Worm (Caenorhabditis elegans) whole organism, young adult: ENCODE measurements around the gene Y59H11AM.1.

Experiments used
- B0336.3 ChIP-seq: fragments of 200-800 bp; sonication (Bioruptor generic); IDR thresholded peaks from 2 replicates; pipeline ENCODE4 v1.3.6; 2022; ENCODE audit warnings: missing genetic modification characterization, missing compliant biosample characterization
- D2030.7 ChIP-seq: fragments of 200-800 bp; sonication (Bioruptor generic); IDR thresholded peaks from 2 replicates; pipeline ENCODE4 v1.3.6; 2022; ENCODE audit warnings: missing genetic modification reagents, missing genetic modification characterization, missing compliant biosample characterization
- F22D6.2 ChIP-seq: sonication (generic microtip); optimal IDR thresholded peaks from 2 replicates; lab custom pipeline; 2016; ENCODE audit warnings: mild to moderate bottlenecking, missing genetic modification characterization, missing compliant biosample characterization
- F39B2.1 ChIP-seq: fragments of 200-800 bp; sonication (Bioruptor generic); IDR thresholded peaks from 2 replicates; pipeline ENCODE4 v1.3.6; 2022; ENCODE audit warnings: missing genetic modification reagents, missing genetic modification characterization, missing compliant biosample characterization
- F52B5.7 ChIP-seq: sonication (generic microtip); optimal IDR thresholded peaks from 2 replicates; lab custom pipeline; 2016; ENCODE audit warnings: mild to moderate bottlenecking, missing genetic modification characterization, missing compliant biosample characterization
- F57A8.1 ChIP-seq: fragments of 200-800 bp; sonication (Bioruptor generic); optimal IDR thresholded peaks from 2 replicates; lab custom pipeline; 2018; ENCODE audit warnings: mild to moderate bottlenecking, missing genetic modification characterization, moderate library complexity, missing compliant biosample characterization
- F57C9.4 ChIP-seq: sonication (generic microtip); optimal IDR thresholded peaks from 2 replicates; lab custom pipeline; 2017; ENCODE audit warnings: mild to moderate bottlenecking, missing genetic modification characterization, missing compliant biosample characterization
- Y56A3A.18 ChIP-seq: fragments of 200-800 bp; sonication (Bioruptor generic); IDR thresholded peaks from 2 replicates; pipeline ENCODE4 v1.3.6; 2022; ENCODE audit warnings: missing genetic modification reagents, missing genetic modification characterization, missing compliant biosample characterization
- Y79H2A.3 ChIP-seq: fragments of 200-800 bp; sonication (Bioruptor generic); conservative IDR thresholded peaks from 2 replicates; pipeline ENCODE4 v1.3.6; 2022; ENCODE audit warnings: missing genetic modification reagents, missing genetic modification characterization, missing compliant biosample characterization
- Y95B8A.8 ChIP-seq: fragments of 200-800 bp; sonication (Bioruptor generic); IDR thresholded peaks from 2 replicates; pipeline ENCODE4 v1.3.6; 2022; ENCODE audit warnings: missing genetic modification reagents, missing genetic modification characterization, missing compliant biosample characterization
- ZK185.1 ChIP-seq: sonication (generic microtip); optimal IDR thresholded peaks from 2 replicates; lab custom pipeline; 2016; ENCODE audit warnings: mild to moderate bottlenecking, missing genetic modification characterization, missing compliant biosample characterization; ENCODE audit not compliant: poor library complexity, severe bottlenecking
- akir-1 ChIP-seq: fragments of 200-800 bp; sonication (Bioruptor generic); optimal IDR thresholded peaks from 2 replicates; lab custom pipeline; 2018; ENCODE audit warnings: mild to moderate bottlenecking, missing genetic modification characterization, moderate library complexity, missing compliant biosample characterization
- bed-1 ChIP-seq: fragments of 200-800 bp; sonication (Bioruptor generic); IDR thresholded peaks from 2 replicates; pipeline ENCODE4 v1.3.6; 2022; ENCODE audit warnings: missing genetic modification reagents, missing genetic modification characterization, missing compliant biosample characterization
- bed-2 ChIP-seq: fragments of 200-800 bp; sonication (Bioruptor generic); IDR thresholded peaks from 2 replicates; pipeline ENCODE4 v1.3.6; 2022; ENCODE audit warnings: missing genetic modification reagents, missing genetic modification characterization, missing compliant biosample characterization
- cebp-1 ChIP-seq, 2 experiments: fragments of 200-800 bp in 1 of 2; sonication (Bioruptor generic) in 1 of 2; sonication (generic microtip) in 1 of 2; IDR thresholded peaks in 1 of 2; optimal IDR thresholded peaks in 1 of 2; 2 replicates each; pipeline versions ENCODE4 v1.3.6 to Lab custom; 2017 to 2022; ENCODE audit warnings: missing compliant biosample characterization in 2 of 2, missing genetic modification characterization in 2 of 2, mild to moderate bottlenecking in 1 of 2, missing genetic modification reagents in 1 of 2, moderate library complexity in 1 of 2
- cebp-2 ChIP-seq: fragments of 200-800 bp; sonication (Bioruptor generic); IDR thresholded peaks from 2 replicates; pipeline ENCODE4 v1.3.6; 2022; ENCODE audit warnings: missing genetic modification characterization, missing compliant biosample characterization
- ceh-100 ChIP-seq: fragments of 200-800 bp; sonication (Bioruptor generic); IDR thresholded peaks from 2 replicates; pipeline ENCODE4 v1.3.6; 2022; ENCODE audit warnings: missing genetic modification reagents, missing genetic modification characterization, missing compliant biosample characterization
- ceh-58 ChIP-seq: fragments of 200-800 bp; sonication (Bioruptor generic); IDR thresholded peaks from 2 replicates; pipeline ENCODE4 v1.3.6; 2022; ENCODE audit warnings: missing genetic modification characterization, missing compliant biosample characterization
- ceh-79 ChIP-seq: sonication (generic microtip); optimal IDR thresholded peaks from 2 replicates; lab custom pipeline; 2017; ENCODE audit warnings: mild to moderate bottlenecking, missing genetic modification characterization, missing compliant biosample characterization
- ceh-91 ChIP-seq: fragments of 200-800 bp; sonication (Bioruptor generic); IDR thresholded peaks from 2 replicates; pipeline ENCODE4 v1.3.6; 2022; ENCODE audit warnings: missing genetic modification reagents, missing genetic modification characterization, missing compliant biosample characterization
- chd-7 ChIP-seq: sonication (generic microtip); optimal IDR thresholded peaks from 2 replicates; lab custom pipeline; 2016; ENCODE audit warnings: mild to moderate bottlenecking, missing genetic modification characterization, moderate library complexity, missing compliant biosample characterization
- dox-1 ChIP-seq: fragments of 200-800 bp; sonication (Bioruptor generic); IDR thresholded peaks from 2 replicates; pipeline ENCODE4 v1.3.6; 2022; ENCODE audit warnings: missing genetic modification reagents, missing genetic modification characterization, missing compliant biosample characterization
- egl-44 ChIP-seq: fragments of 200-800 bp; sonication (Bioruptor generic); IDR thresholded peaks from 2 replicates; pipeline ENCODE4 v1.3.6; 2022; ENCODE audit warnings: missing genetic modification reagents, missing genetic modification characterization, missing compliant biosample characterization
- fkh-3 ChIP-seq: sonication (generic microtip); optimal IDR thresholded peaks from 2 replicates; lab custom pipeline; 2016; ENCODE audit warnings: mild to moderate bottlenecking, missing genetic modification characterization, missing compliant biosample characterization
- him-1 ChIP-seq: sonication (generic microtip); optimal IDR thresholded peaks from 2 replicates; lab custom pipeline; 2016; ENCODE audit warnings: missing genotype, missing genetic modification reagents, missing genetic modification characterization, missing compliant biosample characterization
- hmg-1.2 ChIP-seq: fragments of 200-800 bp; sonication (Bioruptor generic); IDR thresholded peaks from 2 replicates; pipeline ENCODE4 v1.3.6; 2022; ENCODE audit warnings: missing genetic modification reagents, missing genetic modification characterization, missing compliant biosample characterization
- lag-1 ChIP-seq: fragments of 200-800 bp; sonication (Bioruptor generic); IDR thresholded peaks from 2 replicates; pipeline ENCODE4 v1.3.6; 2022; ENCODE audit warnings: missing genetic modification reagents, missing genetic modification characterization, missing compliant biosample characterization
- let-526 ChIP-seq: fragments of 200-800 bp; sonication (Bioruptor generic); IDR thresholded peaks from 2 replicates; pipeline ENCODE4 v1.3.6; 2022; ENCODE audit warnings: missing genetic modification reagents, missing genetic modification characterization, missing compliant biosample characterization
- let-607 ChIP-seq, 2 experiments: fragments of 200-800 bp in 1 of 2; sonication (Bioruptor generic) in 1 of 2; sonication (generic microtip) in 1 of 2; optimal IDR thresholded peaks; 2 replicates each; lab custom pipeline; 2016 to 2018; ENCODE audit warnings: mild to moderate bottlenecking in 2 of 2, missing compliant biosample characterization in 2 of 2, missing genetic modification characterization in 2 of 2, moderate library complexity in 2 of 2, missing genotype in 1 of 2
- lir-1 ChIP-seq: fragments of 200-800 bp; sonication (Bioruptor generic); conservative IDR thresholded peaks from 2 replicates; pipeline ENCODE4 v1.3.6; 2022; ENCODE audit warnings: missing genetic modification reagents, missing genetic modification characterization, missing compliant biosample characterization
- mes-4 ChIP-seq: sonication (generic microtip); optimal IDR thresholded peaks from 2 replicates; lab custom pipeline; 2016; ENCODE audit warnings: missing genotype, missing genetic modification characterization, missing compliant biosample characterization
- nfya-1 ChIP-seq: sonication (generic microtip); optimal IDR thresholded peaks from 2 replicates; lab custom pipeline; 2017; ENCODE audit warnings: antibody characterized with exemption, missing compliant biosample characterization, missing genetic modification characterization, borderline replicate concordance; ENCODE audit not compliant: insufficient read depth
- nfyb-1 ChIP-seq: fragments of 200-800 bp; sonication (Bioruptor generic); IDR thresholded peaks from 2 replicates; pipeline ENCODE4 v1.3.6; 2022; ENCODE audit warnings: missing genetic modification reagents, missing genetic modification characterization, missing compliant biosample characterization
- nhr-179 ChIP-seq: sonication (generic microtip); optimal IDR thresholded peaks from 2 replicates; lab custom pipeline; 2016; ENCODE audit warnings: mild to moderate bottlenecking, missing genetic modification characterization, missing compliant biosample characterization
- nhr-27 ChIP-seq: fragments of 200-800 bp; sonication (Bioruptor generic); optimal IDR thresholded peaks from 2 replicates; lab custom pipeline; 2018; ENCODE audit warnings: mild to moderate bottlenecking, missing genetic modification characterization, moderate library complexity, missing compliant biosample characterization
- nhr-80 ChIP-seq: sonication (generic microtip); optimal IDR thresholded peaks from 2 replicates; lab custom pipeline; 2016; ENCODE audit warnings: missing genetic modification characterization, missing compliant biosample characterization
- nhr-90 ChIP-seq: sonication (generic microtip); optimal IDR thresholded peaks from 2 replicates; lab custom pipeline; 2016; ENCODE audit warnings: missing genotype, mild to moderate bottlenecking, missing genetic modification characterization, missing compliant biosample characterization
- sea-2 ChIP-seq: fragments of 200-800 bp; sonication (Bioruptor generic); IDR thresholded peaks from 2 replicates; pipeline ENCODE4 v1.3.6; 2022; ENCODE audit warnings: missing genetic modification characterization, missing compliant biosample characterization
- snpc-4 ChIP-seq, 5 experiments: fragments of 150-350 bp in 1 of 5; sonication (generic microtip) in 4 of 5; optimal IDR thresholded peaks; 2 replicates each; lab custom pipeline; 2014 to 2018; ENCODE audit warnings: missing genetic modification characterization in 5 of 5, missing biosample characterization in 3 of 5, antibody characterized with exemption in 2 of 5, mild to moderate bottlenecking in 2 of 5, missing compliant biosample characterization in 2 of 5, missing genotype in 2 of 5, moderate library complexity in 2 of 5, missing genetic modification reagents in 1 of 5
- tbx-9 ChIP-seq: sonication (generic microtip); optimal IDR thresholded peaks from 2 replicates; lab custom pipeline; 2016; ENCODE audit warnings: borderline replicate concordance, missing genetic modification characterization, inconsistent platforms, missing compliant biosample characterization
- tlf-1 ChIP-seq: fragments of 200-800 bp; sonication (Bioruptor generic); optimal IDR thresholded peaks from 2 replicates; lab custom pipeline; 2018; ENCODE audit warnings: mild to moderate bottlenecking, missing genetic modification characterization, missing compliant biosample characterization
- zfh-2 ChIP-seq: fragments of 200-800 bp; sonication (Bioruptor generic); conservative IDR thresholded peaks from 2 replicates; pipeline ENCODE4 v1.3.6; 2022; ENCODE audit warnings: missing genetic modification reagents, missing genetic modification characterization, missing compliant biosample characterization
- zim-3 ChIP-seq: sonication (generic microtip); optimal IDR thresholded peaks from 2 replicates; lab custom pipeline; 2017; ENCODE audit warnings: mild to moderate bottlenecking, missing genetic modification characterization, moderate library complexity, missing compliant biosample characterization
- ztf-18 ChIP-seq: sonication (generic microtip); optimal IDR thresholded peaks from 2 replicates; lab custom pipeline; 2016; ENCODE audit warnings: missing genotype, mild to moderate bottlenecking, missing genetic modification characterization, missing compliant biosample characterization
- ztf-26 ChIP-seq: sonication (generic microtip); optimal IDR thresholded peaks from 2 replicates; lab custom pipeline; 2017; ENCODE audit warnings: missing genetic modification characterization, missing compliant biosample characterization
- ztf-28 ChIP-seq: fragments of 200-800 bp; sonication (Bioruptor generic); IDR thresholded peaks from 2 replicates; pipeline ENCODE4 v1.3.6; 2022; ENCODE audit warnings: missing genetic modification reagents, missing genetic modification characterization, missing compliant biosample characterization

The Y59H11AM.1 gene

DNA sequence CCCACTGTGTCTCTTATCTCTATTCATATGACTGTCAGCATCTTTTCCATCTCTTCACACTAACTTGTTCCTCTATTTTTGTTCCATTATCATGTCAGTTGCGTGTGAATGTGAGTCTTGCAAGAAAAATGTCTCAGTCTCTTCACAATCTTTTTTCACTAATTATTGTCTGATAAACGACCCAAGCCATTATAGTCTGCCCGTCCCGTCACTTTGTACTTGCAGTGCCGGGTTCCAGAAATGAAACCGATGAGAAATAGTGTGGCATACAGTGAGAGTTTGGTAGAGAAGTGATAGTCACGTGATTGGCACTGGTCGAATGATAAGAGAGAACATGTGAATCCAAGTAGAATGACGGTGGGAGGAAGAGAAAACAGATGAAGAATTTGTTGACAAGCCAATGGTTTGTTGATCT, 43.6 kb upstream of the Y59H11AM.1 start (continued):
- TF ChIP-seq ztf-18 (tag; lab: Kevin White, UChicago): no peak
- no peak for TF ChIP-seq cebp-1 (GFP tag; IDR thresholded peaks at IDR 0.05; lab: Robert Waterston, UW)
- TF ChIP-seq cebp-1 (tag; optimal IDR thresholded peaks at IDR 0.05; lab: Kevin White, UChicago): peak; percentile 84
- no peak for TF ChIP-seq him-1 (tag; lab: Kevin White, UChicago)
- TF ChIP-seq fkh-3 (tag; lab: Kevin White, UChicago): no peak
- TF ChIP-seq cebp-2: no peak
- peak; percentile 86 for TF ChIP-seq nfyb-1
- TF ChIP-seq zim-3 (tag; lab: Kevin White, UChicago): no peak
- 0 out of 2 replicates have a peak, but pooled peaks have one; percentile 62 for TF ChIP-seq Y79H2A.3
- no peak for TF ChIP-seq akir-1 (GFP tag; lab: Kevin White, UChicago)
- TF ChIP-seq B0336.3 (GFP tag; lab: Robert Waterston, UW): peak; percentile 81
- TF ChIP-seq hmg-1.2 (GFP tag; lab: Robert Waterston, UW): peak; percentile 75
- TF ChIP-seq ztf-28: no peak
- TF ChIP-seq sea-2 (GFP tag; lab: Robert Waterston, UW): no peak
- TF ChIP-seq F22D6.2 (tag; lab: Kevin White, UChicago): peak; percentile 93
- TF ChIP-seq ztf-26 (tag; lab: Kevin White, UChicago): peak; percentile 93
- TF ChIP-seq F57C9.4 (tag; lab: Kevin White, UChicago): no peak
- no peak for TF ChIP-seq D2030.7
- no peak for TF ChIP-seq ceh-58 (GFP tag; lab: Robert Waterston, UW)
- TF ChIP-seq nhr-90 (tag; lab: Kevin White, UChicago): peak; percentile 88
- TF ChIP-seq bed-2 (GFP tag; lab: Robert Waterston, UW): no peak
- TF ChIP-seq let-607 (tag; optimal IDR thresholded peaks at IDR 0.05; lab: Kevin White, UChicago): peak; percentile 29 to 90
- TF ChIP-seq tlf-1: peak; percentile 87
- no peak for TF ChIP-seq ceh-100 (GFP tag; lab: Robert Waterston, UW)
- TF ChIP-seq Y56A3A.18 (GFP tag; lab: Robert Waterston, UW): no peak
- no peak for TF ChIP-seq lag-1
- TF ChIP-seq lir-1 (GFP tag; lab: Robert Waterston, UW): peak; percentile 64
- TF ChIP-seq tbx-9 (tag; lab: Kevin White, UChicago): no peak
- 0 out of 2 replicates have a peak, but pooled peaks have one; percentile 16 for TF ChIP-seq Y95B8A.8 (GFP tag; lab: Robert Waterston, UW)
- no peak for TF ChIP-seq ceh-91
- TF ChIP-seq nhr-179 (tag; lab: Kevin White, UChicago): no peak
- TF ChIP-seq snpc-4 (GFP tag; optimal IDR thresholded peaks at IDR 0.05; lab: Kevin White, UChicago): no peak
- TF ChIP-seq snpc-4 (tag; optimal IDR thresholded peaks at IDR 0.05; lab: Kevin White, UChicago): peak in 3 of 4 experiments; percentile 13 to 68 (median 59)
- TF ChIP-seq dox-1 (GFP tag; lab: Robert Waterston, UW): no peak; the same call in 1 of the 2 replicates
- TF ChIP-seq mes-4 (tag; lab: Kevin White, UChicago): no peak
- TF ChIP-seq bed-1 (GFP tag; lab: Robert Waterston, UW): no peak
- TF ChIP-seq chd-7 (tag; lab: Kevin White, UChicago): peak; percentile 96
- TF ChIP-seq let-526 (GFP tag; lab: Robert Waterston, UW): 0 out of 2 replicates have a peak, but pooled peaks have one; percentile 58
- no peak for TF ChIP-seq F52B5.7 (tag; lab: Kevin White, UChicago)
- no peak for TF ChIP-seq nhr-27
- peak; percentile 85; the same call in 1 of the 2 replicates for TF ChIP-seq egl-44 (GFP tag; lab: Robert Waterston, UW)
- no peak for TF ChIP-seq zfh-2 (GFP tag; lab: Robert Waterston, UW)
- TF ChIP-seq ZK185.1 (tag; lab: Kevin White, UChicago): peak; percentile 34
- TF ChIP-seq F39B2.1: no peak
- TF ChIP-seq F57A8.1: no peak
- TF ChIP-seq nfya-1 (tag; lab: Kevin White, UChicago): no peak
- peak; percentile 99 for TF ChIP-seq nhr-80 (tag; lab: Kevin White, UChicago)
- TF ChIP-seq ceh-79 (tag; lab: Kevin White, UChicago): no peak
- TF ChIP-seq, all 124 proteins: peak for 44
